Worm (Caenorhabditis elegans) whole organism, L4/young adult: Measurements from ENCODE around the gene sru-18.

Experiments used
- W03F9.2 ChIP-seq: fragments of 150-350 bp; optimal IDR thresholded peaks from 2 replicates; lab custom pipeline; 2014; ENCODE audit warnings: missing biosample characterization, missing genetic modification characterization
- him-1 ChIP-seq: sonication (generic microtip); optimal IDR thresholded peaks from 2 replicates; lab custom pipeline; 2016; ENCODE audit warnings: missing genotype, missing genetic modification reagents, missing genetic modification characterization, missing compliant biosample characterization

- TF ChIP-seq W03F9.2 (tag; lab: Kevin White, UChicago) (no peak), him-1 (no peak)
Measured at ce11 chrIV:12549014-12549413, 47.0 kb downstream of the sru-18 start.
